Worm (Caenorhabditis elegans): ENCODE results near the gene T01B7.13.

T01B7.13 gene

DNA sequence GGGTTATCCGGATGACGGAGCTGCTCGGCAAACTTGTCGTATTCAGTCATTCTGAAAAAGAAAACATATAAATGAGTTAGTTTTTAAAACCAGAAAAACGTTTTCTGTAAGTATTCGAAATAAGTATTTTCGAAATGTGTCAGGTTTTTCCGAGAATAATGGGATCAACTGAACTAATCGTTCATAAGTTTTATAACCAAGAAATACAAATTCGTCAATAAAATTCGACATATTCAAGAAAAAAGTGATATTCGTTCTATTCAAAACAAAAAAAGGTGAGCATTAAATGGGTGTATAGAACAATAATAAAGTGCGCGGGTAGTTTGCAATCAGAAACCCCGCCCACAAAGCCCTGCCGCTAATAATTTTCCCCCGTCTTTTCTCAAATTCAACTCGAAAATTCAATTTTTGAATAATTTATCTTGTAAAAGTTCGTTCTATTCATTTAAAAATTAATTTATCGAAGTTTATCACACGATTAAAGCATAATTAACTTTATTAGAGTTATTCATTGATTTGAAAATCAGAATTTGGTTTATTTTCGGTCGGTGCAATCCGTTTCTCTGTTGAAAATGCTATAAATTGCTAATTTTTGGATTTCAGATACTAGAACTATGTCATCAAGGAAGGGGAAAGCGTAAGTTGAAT, 1.2 kb downstream of the T01B7.13 start, which contains the start of the genes cyn-11 and T01B7.5 (continued):
- TF ChIP-seq mec-3 (tag; optimal IDR thresholded peaks at IDR 0.05; ENCODE audit: borderline replicate concordance): no peak
- TF ChIP-seq unc-3 (GFP tag; conservative IDR thresholded peaks at IDR 0.05): no peak
- no peak for TF ChIP-seq unc-3 (tag; optimal IDR thresholded peaks at IDR 0.05)
- no peak for TF ChIP-seq zip-5 (tag; optimal IDR thresholded peaks at IDR 0.05)
- TF ChIP-seq lin-11 (tag; optimal IDR thresholded peaks at IDR 0.05): no peak
- peak; percentile 20 for TF ChIP-seq ceh-14 (tag; optimal IDR thresholded peaks at IDR 0.05)

DNA sequence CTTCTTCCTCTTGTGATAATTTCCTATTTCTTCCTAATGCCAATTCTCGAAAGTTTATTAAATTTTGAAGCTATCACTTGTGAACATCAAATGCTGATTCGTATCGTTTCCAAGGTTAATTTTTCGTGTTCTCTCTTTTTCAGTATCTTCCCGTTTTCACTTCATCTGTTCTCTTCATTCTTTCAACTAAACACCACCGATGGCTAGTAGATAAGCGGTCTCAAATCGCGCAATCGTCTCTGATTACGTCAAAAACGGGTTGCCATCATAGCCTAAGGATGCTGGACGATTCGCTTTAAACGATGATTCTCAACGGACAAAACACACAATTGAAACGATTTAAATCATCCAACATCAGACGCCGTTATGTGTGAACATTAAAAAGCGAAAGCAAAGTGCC, 2.4 kb downstream of the T01B7.13 start:
- TF ChIP-seq madf-2 (tag; optimal IDR thresholded peaks at IDR 0.05) (no peak), eyg-1 (tag; optimal IDR thresholded peaks at IDR 0.05) (no peak), ref-2 (tag; optimal IDR thresholded peaks at IDR 0.05) (no peak)

DNA sequence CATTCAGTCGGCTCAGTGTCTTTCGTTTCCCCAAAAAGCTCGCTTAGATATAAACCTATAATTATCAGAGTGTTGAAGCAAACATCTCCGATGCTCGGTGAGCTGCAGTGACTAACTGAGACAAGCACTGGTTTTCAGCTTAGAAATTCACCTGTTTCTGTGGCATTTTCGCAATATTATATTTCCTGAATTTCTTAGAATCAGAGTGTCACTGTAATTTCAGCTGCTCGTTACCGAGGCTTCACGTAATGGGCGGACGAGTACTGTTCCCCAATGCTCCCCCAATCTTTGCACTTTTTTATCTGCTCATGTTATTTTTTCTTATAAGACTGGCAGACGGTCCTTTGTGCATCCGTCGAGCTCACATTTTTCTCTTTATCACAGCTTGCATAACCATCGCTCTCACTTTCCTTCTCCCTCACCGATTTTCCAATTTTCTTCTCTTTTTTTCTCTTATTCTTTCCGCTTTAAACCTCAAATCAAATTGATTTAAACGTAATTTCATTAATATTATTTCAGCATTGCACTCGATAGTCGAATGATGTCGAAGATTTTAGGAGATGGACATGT, 6.8 kb downstream of the T01B7.13 start, which contains the start of gene trcs-2:
Gene trcs-2, plus strand, starts transcription at position 520 of the 570 bp plus-strand sequence.
- TF ChIP-seq ets-4 (tag; optimal IDR thresholded peaks at IDR 0.05): no peak
- no peak for TF ChIP-seq ceh-24 (tag; optimal IDR thresholded peaks at IDR 0.05)
- no peak for TF ChIP-seq elt-4 (tag; optimal IDR thresholded peaks at IDR 0.05)
- no peak for TF ChIP-seq C08G9.2 (tag; optimal IDR thresholded peaks at IDR 0.05)
- TF ChIP-seq npax-4 (tag; optimal IDR thresholded peaks at IDR 0.05): no peak
- no peak for TF ChIP-seq hlh-15 (tag; optimal IDR thresholded peaks at IDR 0.05)

DNA sequence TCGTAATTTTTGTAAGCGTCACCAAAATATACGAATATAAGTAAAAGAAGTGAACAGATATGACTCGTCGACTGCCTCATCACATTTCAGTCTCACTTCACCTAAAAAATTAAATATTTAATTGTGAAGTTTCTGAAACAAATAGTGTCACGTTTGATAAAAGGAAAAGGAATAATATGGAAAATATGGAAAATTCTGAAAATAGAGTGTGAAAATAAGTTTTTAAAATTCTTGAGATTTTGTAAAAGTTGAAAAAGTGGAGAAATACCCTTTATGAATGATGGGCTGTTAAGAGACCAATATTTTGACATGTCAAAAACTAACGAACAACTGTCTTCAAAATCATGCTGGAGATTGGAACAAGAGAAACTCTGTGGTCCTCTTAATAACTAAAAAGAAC, 11.5 kb downstream of the T01B7.13 start, which contains the start of gene T01B7.9:
Gene T01B7.9, minus strand, starts transcription at position 101 of the 400 bp plus-strand sequence.
- TF ChIP-seq hlh-6 (tag; optimal IDR thresholded peaks at IDR 0.05) (no peak), pha-4 (tag; optimal IDR thresholded peaks at IDR 0.05) (no peak), ceh-34 (tag; optimal IDR thresholded peaks at IDR 0.05) (no peak), sox-4 (tag; optimal IDR thresholded peaks at IDR 0.05) (no peak), lim-6 (tag; optimal IDR thresholded peaks at IDR 0.05) (no peak), ceh-18 (tag; optimal IDR thresholded peaks at IDR 0.05) (no peak)

DNA sequence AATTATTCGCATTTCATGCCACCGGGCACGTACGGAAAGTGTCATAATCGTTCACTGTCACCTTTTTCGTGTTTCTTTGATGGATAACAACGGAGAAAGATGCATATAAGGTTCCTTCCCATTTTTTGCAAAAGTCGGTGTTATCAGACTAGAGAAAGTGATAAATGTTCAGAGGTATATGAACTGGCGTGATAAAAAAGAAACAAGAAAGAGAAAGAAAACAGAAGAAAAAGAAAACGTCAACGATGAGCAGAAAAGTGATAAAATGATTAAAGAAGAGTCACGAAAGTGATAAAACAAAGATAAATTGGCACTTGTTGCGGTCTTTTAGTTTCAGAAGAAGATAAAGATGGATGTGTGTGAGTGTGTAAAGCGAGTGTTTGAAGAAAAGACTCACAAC, 15.1 kb downstream of the T01B7.13 start:
- TF ChIP-seq dmd-4 (tag; optimal IDR thresholded peaks at IDR 0.05; ENCODE audit: borderline replicate concordance): no peak
- TF ChIP-seq K02D7.2 (tag; optimal IDR thresholded peaks at IDR 0.05): no peak
- TF ChIP-seq elt-2 (tag; optimal IDR thresholded peaks at IDR 0.05): peak; percentile 51
- TF ChIP-seq sox-2 (GFP tag; IDR thresholded peaks at IDR 0.05): no peak

DNA sequence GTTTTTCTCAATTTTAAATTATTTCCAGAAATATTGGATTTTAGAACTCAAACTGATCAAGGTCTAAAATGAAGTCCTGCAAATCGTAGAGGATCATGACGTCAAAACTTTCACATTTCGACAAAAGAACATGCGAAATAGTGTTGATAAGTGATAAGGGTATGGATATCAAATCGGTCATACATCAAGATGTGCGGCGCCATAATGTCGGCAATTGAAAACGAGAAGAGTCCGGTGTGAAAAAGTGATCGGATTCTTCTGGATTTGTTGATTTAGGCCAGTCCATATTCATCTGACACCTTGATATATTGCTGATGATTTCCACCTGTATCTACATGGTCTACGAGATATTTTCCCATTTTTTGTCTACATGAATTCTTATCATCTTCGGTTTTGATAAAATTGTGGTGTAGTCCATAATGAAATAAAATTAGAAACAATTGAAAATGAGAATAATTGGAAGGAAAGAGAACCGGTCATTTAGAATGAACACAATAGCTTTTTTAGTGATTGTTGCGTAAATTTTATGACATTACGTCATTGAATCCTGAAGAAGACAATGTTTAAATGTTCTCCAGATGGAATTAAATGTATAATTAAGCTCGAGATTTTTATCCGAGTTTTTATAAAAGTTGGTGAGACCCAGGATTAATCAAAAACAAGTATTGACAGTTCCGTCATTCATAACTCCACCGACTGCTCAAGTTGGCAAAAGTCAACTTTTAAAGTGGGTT, 15.9 kb downstream of the T01B7.13 start:
- no peak for TF ChIP-seq ceh-45 (GFP tag; IDR thresholded peaks at IDR 0.05)
- no peak for TF ChIP-seq gmeb-2 (tag; optimal IDR thresholded peaks at IDR 0.05)
- TF ChIP-seq unc-42 (tag; optimal IDR thresholded peaks at IDR 0.05): no peak
- TF ChIP-seq lim-6 (tag; optimal IDR thresholded peaks at IDR 0.05): no peak
- no peak for TF ChIP-seq zip-5 (tag; optimal IDR thresholded peaks at IDR 0.05)
- no peak for TF ChIP-seq nhr-232 (tag; optimal IDR thresholded peaks at IDR 0.05)
- no peak for TF ChIP-seq sdc-2 (tag; optimal IDR thresholded peaks at IDR 0.05)
- no peak for TF ChIP-seq dmd-4 (tag; optimal IDR thresholded peaks at IDR 0.05; ENCODE audit: borderline replicate concordance)
- no peak for TF ChIP-seq Y22D7AL.16 (tag; optimal IDR thresholded peaks at IDR 0.05)
- TF ChIP-seq syd-9 (tag; optimal IDR thresholded peaks at IDR 0.05): no peak
- no peak for TF ChIP-seq T23F11.4 (GFP tag; optimal IDR thresholded peaks at IDR 0.05)
- no peak for TF ChIP-seq fax-1 (tag; optimal IDR thresholded peaks at IDR 0.05)
- TF ChIP-seq K09A11.1 (tag; optimal IDR thresholded peaks at IDR 0.05; ENCODE audit: insufficient read depth): no peak
- no peak for TF ChIP-seq hlh-13 (GFP tag; optimal IDR thresholded peaks at IDR 0.05)
- TF ChIP-seq lin-11 (tag; optimal IDR thresholded peaks at IDR 0.05): no peak
- TF ChIP-seq pqm-1 (tag; optimal IDR thresholded peaks at IDR 0.05): no peak
- TF ChIP-seq dve-1 (tag; optimal IDR thresholded peaks at IDR 0.05): no peak
- no peak for TF ChIP-seq ceh-48 (tag; optimal IDR thresholded peaks at IDR 0.05)

Measured in whole organism, late embryonic.